Worm (Caenorhabditis elegans): ENCODE results near the gene snf-11.

Gene snf-11

ce11 chrV:11265482-11265881, 42.8 kb downstream of the snf-11 start, which contains the start of gene cln-3.1:
cln-3.1 (minus strand) TSS chrV:11265652.
- TF ChIP-seq rnt-1 (tag; optimal IDR thresholded peaks at IDR 0.05), result no peak
- peak; percentile 56 for TF ChIP-seq elt-2 (tag; optimal IDR thresholded peaks at IDR 0.05)
- no peak for TF ChIP-seq nhr-47 (tag; optimal IDR thresholded peaks at IDR 0.05)

- TF ChIP-seq fkh-8 (tag; optimal IDR thresholded peaks at IDR 0.05), result peak; percentile 11
- TF ChIP-seq ztf-4 (tag; optimal IDR thresholded peaks at IDR 0.05), result no peak
- no peak for TF ChIP-seq nhr-84 (tag; optimal IDR thresholded peaks at IDR 0.05)
- no peak for TF ChIP-seq grh-1 (GFP tag; IDR thresholded peaks at IDR 0.05)
Measured at ce11 chrV:11263025-11263424, 45.2 kb downstream of the snf-11 start, which contains the start of gene F07B10.4. F07B10.4 (minus strand) TSS chrV:11263125.

ce11 chrV:11260622-11261021, 47.6 kb downstream of the snf-11 start, which contains the start of gene F07B10.7:
F07B10.7 (minus strand) TSS chrV:11260722.
- TF ChIP-seq egl-27 (tag; optimal IDR thresholded peaks at IDR 0.05) (no peak), elt-2 (tag; optimal IDR thresholded peaks at IDR 0.05) (no peak), ces-1 (GFP tag; optimal IDR thresholded peaks at IDR 0.05) (no peak), nhr-84 (tag; optimal IDR thresholded peaks at IDR 0.05) (no peak), mab-9 (GFP tag; IDR thresholded peaks at IDR 0.05) (no peak), elt-3 (tag; optimal IDR thresholded peaks at IDR 0.05) (no peak), sox-4 (tag; optimal IDR thresholded peaks at IDR 0.05) (no peak), fkh-4 (tag; optimal IDR thresholded peaks at IDR 0.05; ENCODE audit: borderline replicate concordance) (no peak), ceh-82 (tag; optimal IDR thresholded peaks at IDR 0.05) (no peak), alr-1 (tag; optimal IDR thresholded peaks at IDR 0.05; ENCODE audit: borderline replicate concordance) (no peak), mdl-1 (tag; optimal IDR thresholded peaks at IDR 0.05) (no peak), lin-39 (tag; optimal IDR thresholded peaks at IDR 0.05) (no peak), swsn-7 (tag; optimal IDR thresholded peaks at IDR 0.05) (no peak)

ce11 chrV:11258896-11259295, 49.4 kb downstream of the snf-11 start, which contains the start of gene lgc-36:
lgc-36 (minus strand) TSS chrV:11258996.
- TF ChIP-seq unc-62 (GFP tag; optimal IDR thresholded peaks at IDR 0.05) (no peak), zag-1 (tag; optimal IDR thresholded peaks at IDR 0.05) (no peak), nhr-12 (tag; optimal IDR thresholded peaks at IDR 0.05) (no peak), nhr-20 (tag; optimal IDR thresholded peaks at IDR 0.05) (no peak), nhr-84 (tag; optimal IDR thresholded peaks at IDR 0.05) (no peak), irx-1 (tag; optimal IDR thresholded peaks at IDR 0.05) (no peak), sup-37 (GFP tag; optimal IDR thresholded peaks at IDR 0.05) (no peak), sox-4 (tag; optimal IDR thresholded peaks at IDR 0.05) (no peak), blmp-1 (tag; optimal IDR thresholded peaks at IDR 0.05) (no peak), hpl-2 (GFP tag; optimal IDR thresholded peaks at IDR 0.05) (no peak), nhr-90 (tag; optimal IDR thresholded peaks at IDR 0.05; ENCODE audit: poor library complexity) (no peak)

Data from whole organism, L1 larva.